Fruit fly (Drosophila melanogaster) whole organism, embryonic: ENCODE results near the gene hll.
A peak's percentile ranks its signal among the peaks of the same experiment; 100 is the strongest.

Experiments used
- Aef1 ChIP-seq: fragments of 200-800 bp; sonication (Bioruptor generic); IDR thresholded peaks from 3 replicates; pipeline ENCODE4 v1.3.6; 2022; ENCODE audit warnings: missing biosample characterization, missing genetic modification characterization
- Bgb ChIP-seq: fragments of 200-800 bp; sonication (Bioruptor generic); IDR thresholded peaks from 2 replicates; pipeline ENCODE4 v1.3.6; 2022; ENCODE audit warnings: missing biosample characterization, missing genetic modification characterization; ENCODE audit not compliant: partially characterized antibody
- Blimp-1 ChIP-seq: fragments of 200-800 bp; sonication (Bioruptor generic); optimal IDR thresholded peaks from 3 replicates; lab custom pipeline; 2018; ENCODE audit warnings: missing biosample characterization, missing genetic modification characterization, mild to moderate bottlenecking, moderate library complexity, missing genetic modification reagents
- CG12155 ChIP-seq: fragments of 200-800 bp; sonication (Bioruptor generic); optimal IDR thresholded peaks from 3 replicates; lab custom pipeline; 2016; ENCODE audit warnings: missing biosample characterization, missing genetic modification characterization
- CG14860 ChIP-seq: fragments of 200-800 bp; sonication (Bioruptor generic); IDR thresholded peaks from 3 replicates; pipeline ENCODE4 v1.3.6; 2022; ENCODE audit warnings: missing biosample characterization, missing genetic modification characterization; ENCODE audit not compliant: partially characterized antibody
- CG17612 ChIP-seq: fragments of 200-800 bp; sonication (Bioruptor generic); IDR thresholded peaks from 2 replicates; pipeline ENCODE4 v1.3.6; 2022; ENCODE audit warnings: missing biosample characterization, missing genetic modification characterization
- CG32767 ChIP-seq: fragments of 200-800 bp; sonication (Bioruptor generic); IDR thresholded peaks from 2 replicates; pipeline ENCODE4 v1.3.6; 2022; ENCODE audit warnings: missing biosample characterization, missing genetic modification characterization
- CG34224 ChIP-seq: fragments of 200-800 bp; sonication (Bioruptor generic); IDR thresholded peaks from 3 replicates; pipeline ENCODE4 v1.3.6; 2022; ENCODE audit warnings: missing biosample characterization, missing genetic modification characterization; ENCODE audit not compliant: partially characterized antibody
- CG4360 ChIP-seq: fragments of 200-800 bp; sonication (Bioruptor generic); IDR thresholded peaks from 2 replicates; pipeline ENCODE4 v1.3.6; 2022; ENCODE audit warnings: missing biosample characterization, missing genetic modification characterization
- CG6175 ChIP-seq: fragments of 200-800 bp; sonication (Bioruptor generic); IDR thresholded peaks from 3 replicates; pipeline ENCODE4 v1.3.6; 2022; ENCODE audit warnings: missing biosample characterization, missing genetic modification characterization
- CG7745 ChIP-seq: fragments of 200-800 bp; sonication (Bioruptor generic); optimal IDR thresholded peaks from 2 replicates; lab custom pipeline; 2018; ENCODE audit warnings: missing biosample characterization, mild to moderate bottlenecking, missing genetic modification characterization, moderate library complexity
- CG7786 ChIP-seq: fragments of 200-800 bp; sonication (Bioruptor generic); optimal IDR thresholded peaks from 2 replicates; lab custom pipeline; 2016; ENCODE audit warnings: missing biosample characterization, missing genetic modification characterization
- CG9215 ChIP-seq: fragments of 200-800 bp; sonication (Bioruptor generic); IDR thresholded peaks from 2 replicates; pipeline ENCODE4 v1.3.6; 2022; ENCODE audit warnings: missing biosample characterization, missing genetic modification characterization
- CG9817 ChIP-seq: fragments of 200-800 bp; sonication (Bioruptor generic); optimal IDR thresholded peaks from 2 replicates; lab custom pipeline; 2018; ENCODE audit warnings: missing biosample characterization, mild to moderate bottlenecking, missing genetic modification characterization, moderate library complexity
- Deaf1 ChIP-seq: fragments of 200-800 bp; optimal IDR thresholded peaks from 3 replicates; lab custom pipeline; 2019; ENCODE audit warnings: missing biosample characterization, mild to moderate bottlenecking, missing genetic modification characterization, moderate library complexity
- Dll ChIP-seq: fragments of 200-800 bp; sonication (Bioruptor generic); IDR thresholded peaks from 4 replicates; pipeline ENCODE4 v1.3.6; 2022; ENCODE audit warnings: missing biosample characterization, missing genetic modification characterization; ENCODE audit not compliant: partially characterized antibody
- Hmr ChIP-seq: fragments of 200-800 bp; sonication (Bioruptor generic); optimal IDR thresholded peaks from 3 replicates; lab custom pipeline; 2017; ENCODE audit warnings: mild to moderate bottlenecking, missing biosample characterization, missing genetic modification reagents, missing genetic modification characterization
- bab2 ChIP-seq: fragments of 200-800 bp; sonication (Bioruptor generic); optimal IDR thresholded peaks from 2 replicates; lab custom pipeline; 2016; ENCODE audit warnings: missing biosample characterization, missing genetic modification characterization
- chinmo ChIP-seq: fragments of 200-800 bp; sonication (Bioruptor generic); IDR thresholded peaks from 4 replicates; pipeline ENCODE4 v1.3.6; 2022; ENCODE audit warnings: missing biosample characterization, missing genetic modification characterization; ENCODE audit not compliant: partially characterized antibody
- ems ChIP-seq: fragments of 200-800 bp; sonication (Bioruptor generic); optimal IDR thresholded peaks from 3 replicates; lab custom pipeline; 2016; ENCODE audit warnings: missing biosample characterization, missing genetic modification characterization
- fd3F ChIP-seq: fragments of 200-800 bp; sonication (Bioruptor generic); optimal IDR thresholded peaks from 2 replicates; lab custom pipeline; 2018; ENCODE audit warnings: missing biosample characterization, mild to moderate bottlenecking, missing genetic modification characterization, moderate library complexity
- fd96Cb ChIP-seq: fragments of 200-800 bp; sonication (Bioruptor generic); optimal IDR thresholded peaks from 2 replicates; lab custom pipeline; 2018; ENCODE audit warnings: missing biosample characterization, mild to moderate bottlenecking, missing genetic modification characterization, moderate library complexity
- fu2 ChIP-seq: fragments of 200-800 bp; sonication (Bioruptor generic); optimal IDR thresholded peaks from 2 replicates; lab custom pipeline; 2016; ENCODE audit warnings: missing biosample characterization, missing genetic modification characterization
- gsb ChIP-seq: fragments of 200-800 bp; sonication (Bioruptor generic); IDR thresholded peaks from 2 replicates; pipeline ENCODE4 v1.3.6; 2022; ENCODE audit warnings: missing biosample characterization, missing genetic modification characterization
- ken ChIP-seq: fragments of 200-800 bp; sonication (Bioruptor generic); IDR thresholded peaks from 3 replicates; pipeline ENCODE4 v1.3.6; 2022; ENCODE audit warnings: missing biosample characterization, missing genetic modification characterization
- lab ChIP-seq: fragments of 200-800 bp; sonication (Bioruptor generic); optimal IDR thresholded peaks from 3 replicates; lab custom pipeline; 2017; ENCODE audit warnings: missing biosample characterization, missing genetic modification characterization, mild to moderate bottlenecking, moderate library complexity, missing genetic modification reagents
- nom ChIP-seq: fragments of 200-800 bp; sonication (Bioruptor generic); optimal IDR thresholded peaks from 2 replicates; lab custom pipeline; 2017; ENCODE audit warnings: missing biosample characterization, missing genetic modification characterization, mild to moderate bottlenecking, moderate library complexity, missing genetic modification reagents
- phol ChIP-seq: fragments of 200-800 bp; sonication (Bioruptor generic); optimal IDR thresholded peaks from 3 replicates; lab custom pipeline; 2018; ENCODE audit warnings: missing biosample characterization, mild to moderate bottlenecking, missing genetic modification characterization, moderate library complexity
- pum ChIP-seq: fragments of 200-800 bp; sonication (Bioruptor generic); optimal IDR thresholded peaks from 2 replicates; lab custom pipeline; 2016; ENCODE audit warnings: missing biosample characterization, missing genetic modification characterization
- rib ChIP-seq: fragments of 200-800 bp; sonication (Bioruptor generic); IDR thresholded peaks from 2 replicates; pipeline ENCODE4 v1.3.6; 2022; ENCODE audit warnings: missing biosample characterization, missing genetic modification characterization
- run ChIP-seq: fragments of 200-800 bp; sonication (Bioruptor generic); optimal IDR thresholded peaks from 3 replicates; lab custom pipeline; 2018; ENCODE audit warnings: missing biosample characterization, mild to moderate bottlenecking, missing genetic modification characterization
- salm ChIP-seq: fragments of 200-800 bp; sonication (Bioruptor generic); optimal IDR thresholded peaks from 2 replicates; lab custom pipeline; 2018; ENCODE audit warnings: missing biosample characterization, mild to moderate bottlenecking, missing genetic modification characterization
- sqz ChIP-seq: fragments of 200-800 bp; sonication (Bioruptor generic); optimal IDR thresholded peaks from 3 replicates; lab custom pipeline; 2018; ENCODE audit warnings: missing biosample characterization, mild to moderate bottlenecking, missing genetic modification characterization
- sug ChIP-seq: fragments of 200-800 bp; optimal IDR thresholded peaks from 2 replicates; lab custom pipeline; 2019; ENCODE audit warnings: missing biosample characterization, mild to moderate bottlenecking, missing genetic modification characterization, moderate library complexity
- ttk ChIP-seq: fragments of 200-800 bp; sonication (Bioruptor generic); IDR thresholded peaks from 2 replicates; pipeline ENCODE4 v2.1.2; 2022; ENCODE audit warnings: missing biosample characterization, missing genetic modification characterization
- twi ChIP-seq: fragments of 200-800 bp; optimal IDR thresholded peaks from 2 replicates; lab custom pipeline; 2019; ENCODE audit warnings: missing biosample characterization, mild to moderate bottlenecking, missing genetic modification characterization, moderate library complexity
- unpg ChIP-seq: fragments of 200-800 bp; sonication (Bioruptor generic); optimal IDR thresholded peaks from 3 replicates; lab custom pipeline; 2018; ENCODE audit warnings: missing biosample characterization, mild to moderate bottlenecking, missing genetic modification characterization, moderate library complexity
- vvl ChIP-seq: fragments of 200-800 bp; sonication (Bioruptor generic); IDR thresholded peaks from 2 replicates; pipeline ENCODE4 v1.3.6; 2022; ENCODE audit warnings: missing biosample characterization, missing genetic modification characterization
- zen2 ChIP-seq: fragments of 200-800 bp; sonication (Bioruptor generic); IDR thresholded peaks from 3 replicates; pipeline ENCODE4 v1.3.6; 2022; ENCODE audit warnings: missing biosample characterization, missing genetic modification characterization; ENCODE audit not compliant: partially characterized antibody

Gene hll

DNA sequence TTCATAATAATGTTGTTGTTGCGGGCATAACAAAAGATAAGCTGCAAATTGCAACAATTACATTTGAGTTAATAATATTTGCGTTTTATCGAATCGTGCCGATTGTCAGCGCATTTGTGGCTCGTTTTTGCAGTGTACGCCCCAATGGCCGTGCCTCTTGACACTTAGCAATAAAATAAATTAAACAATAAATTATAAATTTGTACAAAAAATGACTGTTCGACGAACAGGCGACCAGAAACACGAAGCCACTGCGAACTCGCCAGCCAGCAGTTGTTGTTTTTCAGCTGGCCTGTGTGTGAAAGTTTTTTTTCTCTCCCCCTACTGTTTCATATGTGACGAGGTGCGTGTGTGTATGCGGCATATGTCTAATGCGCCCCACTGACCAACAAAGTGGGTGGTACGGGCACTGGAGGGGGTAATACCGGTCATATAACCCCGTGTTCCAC, 1.3 kb upstream of the hll start (continued):
- TF ChIP-seq Hmr (GFP tag; lab: Kevin White, UChicago) = no peak
- 0 out of 3 replicates have a peak, but pooled peaks have one; percentile 28 for TF ChIP-seq zen2 (GFP tag; lab: Robert Waterston, UW)
- no peak for TF ChIP-seq lab (GFP tag; lab: Kevin White, UChicago)
- TF ChIP-seq CG6175 = no peak
- peak; percentile 32; the same call in 1 of the 2 replicates for TF ChIP-seq vvl
- TF ChIP-seq sqz (GFP tag; lab: Kevin White, UChicago) = peak; percentile 66
- peak; percentile 59 for TF ChIP-seq CG7745 (tag; lab: Kevin White, UChicago)
- no peak for TF ChIP-seq run (tag; lab: Kevin White, UChicago)
- peak; percentile 46; the same call in 1 of the 3 replicates for TF ChIP-seq CG14860
- no peak for TF ChIP-seq gsb (GFP tag; lab: Robert Waterston, UW)
- TF ChIP-seq CG34224 = no peak
- peak; percentile 93 for TF ChIP-seq twi
- no peak for TF ChIP-seq ems (GFP tag; lab: Kevin White, UChicago)
- 0 out of 4 replicates have a peak, but pooled peaks have one; percentile 60 for TF ChIP-seq chinmo (GFP tag; lab: Robert Waterston, UW)
- no peak for TF ChIP-seq CG9817 (tag; lab: Kevin White, UChicago)
- peak; percentile 57; the same call in 1 of the 2 replicates for TF ChIP-seq CG32767 (GFP tag; lab: Robert Waterston, UW)
- no peak for TF ChIP-seq fd96Cb (tag; lab: Kevin White, UChicago)
- peak; percentile 73 for TF ChIP-seq salm (tag; lab: Kevin White, UChicago)
- TF ChIP-seq sug (tag; lab: Kevin White, UChicago) = no peak
- TF ChIP-seq CG17612 (GFP tag; lab: Robert Waterston, UW) = no peak
- TF ChIP-seq unpg (GFP tag; lab: Kevin White, UChicago) = no peak
- peak; percentile 6; the same call in 1 of the 2 replicates for TF ChIP-seq ttk (GFP tag; lab: Robert Waterston, UW)
- peak; percentile 26; the same call in 1 of the 4 replicates for TF ChIP-seq Dll (GFP tag; lab: Robert Waterston, UW)
- no peak for TF ChIP-seq CG9215 (GFP tag; lab: Robert Waterston, UW)
- peak; percentile 53 for TF ChIP-seq Blimp-1
- TF ChIP-seq CG7786 (GFP tag; lab: Kevin White, UChicago) = no peak
- TF ChIP-seq Bgb (GFP tag; lab: Robert Waterston, UW) = no peak
- TF ChIP-seq nom (GFP tag; lab: Kevin White, UChicago) = no peak
- peak; percentile 49; the same call in 1 of the 2 replicates for TF ChIP-seq rib (GFP tag; lab: Robert Waterston, UW)
- 0 out of 2 replicates have a peak, but pooled peaks have one; percentile 46 for TF ChIP-seq CG4360 (GFP tag; lab: Robert Waterston, UW)
- no peak for TF ChIP-seq Deaf1 (tag; lab: Kevin White, UChicago)
- TF ChIP-seq Aef1 (GFP tag; lab: Robert Waterston, UW) = peak; percentile 42; the same call in 2 of the 3 replicates
- no peak for TF ChIP-seq CG12155 (GFP tag; lab: Kevin White, UChicago)

DNA sequence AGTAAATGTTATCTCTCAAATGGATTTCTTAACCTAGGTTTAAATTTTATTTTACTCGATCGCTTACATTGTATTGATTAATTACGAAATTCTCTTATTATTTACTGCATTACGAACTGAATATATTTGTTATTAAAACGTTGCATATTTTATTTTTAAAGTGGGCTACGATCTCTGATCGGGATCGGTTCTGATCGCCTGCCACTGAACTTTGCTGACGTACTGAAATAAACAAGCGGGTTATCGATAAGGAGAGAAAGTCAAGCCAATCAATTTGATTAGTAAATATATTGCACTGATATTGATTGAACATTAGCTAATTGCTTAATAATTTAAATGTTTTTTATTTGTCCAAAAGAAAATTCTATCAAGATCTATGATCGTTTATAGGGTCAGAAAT, 2.4 kb downstream of the hll start:
- no peak for TF ChIP-seq phol (tag; lab: Kevin White, UChicago)

- TF ChIP-seq fd3F (no peak), fu2 (GFP tag; lab: Kevin White, UChicago) (no peak), bab2 (GFP tag; lab: Kevin White, UChicago) (no peak), pum (GFP tag; lab: Kevin White, UChicago) (no peak), ken (no peak)
These were observed 4.6 kb downstream of the hll start, which contains the start of gene CG18095 for dm6 chr2L:14031439-14031838. CG18095 (minus strand) TSS chr2L:14031539.
